Worm (Caenorhabditis elegans) whole organism, early embryonic: Measurements from ENCODE around the gene ced-5.

ENCODE experiments used
- F13C5.2 ChIP-seq: sonication (generic microtip); optimal IDR thresholded peaks from 2 replicates; lab custom pipeline; 2017; ENCODE audit warnings: mild to moderate bottlenecking, missing genetic modification characterization, inconsistent platforms, missing compliant biosample characterization
- aly-1 ChIP-seq: sonication (generic microtip); optimal IDR thresholded peaks from 2 replicates; lab custom pipeline; 2016; ENCODE audit warnings: missing genetic modification characterization, missing compliant biosample characterization
- ama-1 ChIP-seq: fragments of 150-350 bp; optimal IDR thresholded peaks from 2 replicates; lab custom pipeline; 2014
- ceh-13 ChIP-seq: fragments of 200-800 bp; sonication (Bioruptor generic); optimal IDR thresholded peaks from 2 replicates; lab custom pipeline; 2018; ENCODE audit warnings: mild to moderate bottlenecking, missing genetic modification characterization, missing compliant biosample characterization
- ceh-36 ChIP-seq: sonication (generic microtip); optimal IDR thresholded peaks from 2 replicates; lab custom pipeline; 2016; ENCODE audit warnings: missing genetic modification characterization, inconsistent platforms, missing compliant biosample characterization
- flt-1 ChIP-seq: fragments of 200-800 bp; sonication (Bioruptor generic); IDR thresholded peaks from 2 replicates; pipeline ENCODE4 v1.3.6; 2022; ENCODE audit warnings: missing genetic modification characterization, missing compliant biosample characterization
- hmbx-1 ChIP-seq: sonication (generic microtip); optimal IDR thresholded peaks from 2 replicates; lab custom pipeline; 2016; ENCODE audit warnings: mild to moderate bottlenecking, missing genetic modification characterization, missing compliant biosample characterization
- hmg-4 ChIP-seq: fragments of 200-800 bp; sonication (Bioruptor generic); optimal IDR thresholded peaks from 2 replicates; lab custom pipeline; 2018; ENCODE audit warnings: mild to moderate bottlenecking, missing genetic modification characterization, missing compliant biosample characterization
- hnd-1 ChIP-seq: sonication (generic microtip); optimal IDR thresholded peaks from 2 replicates; lab custom pipeline; 2016; ENCODE audit warnings: missing genetic modification characterization, missing compliant biosample characterization
- pes-1 ChIP-seq: fragments of 200-800 bp; sonication (Bioruptor generic); IDR thresholded peaks from 2 replicates; pipeline ENCODE4 v1.3.6; 2022; ENCODE audit warnings: missing genetic modification reagents, missing genetic modification characterization, missing compliant biosample characterization
- sea-1 ChIP-seq: fragments of 200-800 bp; sonication (Bioruptor generic); conservative IDR thresholded peaks from 2 replicates; pipeline ENCODE4 v1.3.6; 2022; ENCODE audit warnings: missing genetic modification characterization, missing compliant biosample characterization
- tbx-11 ChIP-seq: fragments of 200-800 bp; sonication (Bioruptor generic); IDR thresholded peaks from 2 replicates; pipeline ENCODE4 v1.3.6; 2022; ENCODE audit warnings: missing genetic modification characterization, missing compliant biosample characterization
- tbx-37 ChIP-seq: fragments of 200-800 bp; sonication (Bioruptor generic); conservative IDR thresholded peaks from 2 replicates; pipeline ENCODE4 v1.3.6; 2022; ENCODE audit warnings: missing genetic modification reagents, missing genetic modification characterization, missing compliant biosample characterization
- tra-4 ChIP-seq: sonication (generic microtip); optimal IDR thresholded peaks from 2 replicates; lab custom pipeline; 2017; ENCODE audit warnings: missing genetic modification characterization, missing compliant biosample characterization

DNA sequence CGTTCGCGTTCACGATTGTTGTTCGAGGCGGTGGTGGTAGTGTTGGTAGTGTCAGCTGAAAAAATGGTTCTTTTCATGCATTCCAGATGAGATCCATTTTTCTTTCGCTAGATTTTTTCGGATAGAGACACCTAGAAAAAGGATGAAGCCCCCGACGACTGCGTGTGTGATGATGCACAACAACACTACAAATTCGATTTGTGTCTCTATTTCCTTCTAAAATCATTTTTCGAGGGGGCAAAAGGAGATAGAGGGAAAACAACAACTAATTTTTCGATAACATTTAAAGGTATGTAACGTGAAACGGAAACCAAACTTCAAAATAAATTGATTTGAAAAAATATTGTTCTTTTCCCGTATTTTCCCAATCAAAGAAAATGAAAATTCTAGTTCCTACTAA, 16.6 kb downstream of the ced-5 start:
- no peak for TF ChIP-seq hnd-1 (tag; lab: Kevin White, UChicago)
- no peak for TF ChIP-seq flt-1 (GFP tag; lab: Robert Waterston, UW)
- TF ChIP-seq F13C5.2 (tag; lab: Kevin White, UChicago): no peak
- TF ChIP-seq ama-1 (lab: Kevin White, UChicago): no peak
- no peak for TF ChIP-seq aly-1
- no peak for TF ChIP-seq tbx-37 (GFP tag; lab: Robert Waterston, UW)
- no peak for TF ChIP-seq tra-4 (tag; lab: Kevin White, UChicago)
- TF ChIP-seq ceh-36: no peak
- TF ChIP-seq ceh-13 (GFP tag; lab: Kevin White, UChicago): no peak
- no peak for TF ChIP-seq hmg-4
- no peak for TF ChIP-seq pes-1 (GFP tag; lab: Robert Waterston, UW)
- no peak for TF ChIP-seq tbx-11 (GFP tag; lab: Robert Waterston, UW)
- no peak for TF ChIP-seq sea-1 (GFP tag; lab: Robert Waterston, UW)
- no peak for TF ChIP-seq hmbx-1
